Worm (Caenorhabditis elegans) whole organism, mixed stage, embryonic: ENCODE data around the gene vps-33.2.
A peak's percentile ranks its signal among the peaks of the same experiment; 100 is the strongest.

Source experiments
- blmp-1 ChIP-seq: fragments of 150-350 bp; optimal IDR thresholded peaks from 2 replicates; lab custom pipeline; 2014; ENCODE audit warnings: missing biosample characterization, missing genetic modification characterization
- ceh-39 ChIP-seq: fragments of 150-350 bp; optimal IDR thresholded peaks from 2 replicates; lab custom pipeline; 2014; ENCODE audit warnings: missing biosample characterization, missing genetic modification characterization
- ceh-43 ChIP-seq: fragments of 200-800 bp; sonication (Bioruptor generic); optimal IDR thresholded peaks from 2 replicates; lab custom pipeline; 2018; ENCODE audit warnings: mild to moderate bottlenecking, missing genetic modification characterization, moderate library complexity, missing compliant biosample characterization
- ces-1 ChIP-seq: fragments of 150-350 bp; optimal IDR thresholded peaks from 2 replicates; lab custom pipeline; 2014; ENCODE audit warnings: missing biosample characterization, missing genetic modification reagents, missing genetic modification characterization
- drap-1 ChIP-seq: fragments of 200-800 bp; sonication (Bioruptor generic); optimal IDR thresholded peaks from 3 replicates; lab custom pipeline; 2018; ENCODE audit warnings: mild to moderate bottlenecking, missing genetic modification characterization, missing compliant biosample characterization
- elt-1 ChIP-seq: sonication (generic microtip); optimal IDR thresholded peaks from 2 replicates; lab custom pipeline; 2017; ENCODE audit warnings: missing genetic modification characterization, mild to moderate bottlenecking, missing compliant biosample characterization, antibody characterized with exemption, moderate library complexity, borderline replicate concordance; ENCODE audit not compliant: insufficient read depth
- elt-3 ChIP-seq: fragments of 150-350 bp; optimal IDR thresholded peaks from 2 replicates; lab custom pipeline; 2014; ENCODE audit warnings: missing biosample characterization, missing genetic modification characterization
- flh-1 ChIP-seq: fragments of 200-800 bp; sonication (Bioruptor generic); optimal IDR thresholded peaks from 2 replicates; lab custom pipeline; 2018; ENCODE audit warnings: mild to moderate bottlenecking, missing genetic modification characterization, moderate library complexity, missing compliant biosample characterization
- ham-2 ChIP-seq: fragments of 200-800 bp; sonication (Bioruptor generic); optimal IDR thresholded peaks from 2 replicates; lab custom pipeline; 2018; ENCODE audit warnings: mild to moderate bottlenecking, missing genetic modification characterization, missing compliant biosample characterization
- hlh-1 ChIP-seq: fragments of 150-350 bp; optimal IDR thresholded peaks from 2 replicates; lab custom pipeline; 2014; ENCODE audit warnings: missing biosample characterization, missing genetic modification reagents, missing genetic modification characterization
- lin-13 ChIP-seq: fragments of 150-350 bp; optimal IDR thresholded peaks from 2 replicates; lab custom pipeline; 2014; ENCODE audit warnings: missing biosample characterization, missing genetic modification characterization
- lin-32 ChIP-seq: fragments of 200-800 bp; sonication (Bioruptor generic); optimal IDR thresholded peaks from 2 replicates; lab custom pipeline; 2018; ENCODE audit warnings: mild to moderate bottlenecking, missing genetic modification characterization, missing compliant biosample characterization
- lsy-2 ChIP-seq: fragments of 150-350 bp; optimal IDR thresholded peaks from 2 replicates; lab custom pipeline; 2014; ENCODE audit warnings: missing biosample characterization, missing genetic modification characterization
- mep-1 ChIP-seq: fragments of 150-350 bp; optimal IDR thresholded peaks from 2 replicates; lab custom pipeline; 2017; ENCODE audit warnings: missing biosample characterization, missing genetic modification reagents, missing genetic modification characterization, inconsistent platforms
- mls-2 ChIP-seq: sonication (generic microtip); optimal IDR thresholded peaks from 2 replicates; lab custom pipeline; 2016; ENCODE audit warnings: mild to moderate bottlenecking, missing genetic modification characterization, moderate library complexity, missing compliant biosample characterization
- nhr-12 ChIP-seq: fragments of 150-350 bp; optimal IDR thresholded peaks from 2 replicates; lab custom pipeline; 2014; ENCODE audit warnings: missing biosample characterization, missing genetic modification characterization
- nhr-2 ChIP-seq: fragments of 150-350 bp; optimal IDR thresholded peaks from 2 replicates; lab custom pipeline; 2014; ENCODE audit warnings: missing biosample characterization, missing genetic modification characterization
- nhr-28 ChIP-seq: fragments of 150-350 bp; optimal IDR thresholded peaks from 2 replicates; lab custom pipeline; 2014; ENCODE audit warnings: missing biosample characterization, missing genetic modification characterization
- nhr-76 ChIP-seq: sonication (generic microtip); optimal IDR thresholded peaks from 2 replicates; lab custom pipeline; 2017; ENCODE audit warnings: missing biosample characterization, missing genetic modification characterization
- pha-4 ChIP-seq: fragments of 150-350 bp; optimal IDR thresholded peaks from 2 replicates; lab custom pipeline; 2018; ENCODE audit warnings: missing biosample characterization, missing genetic modification reagents, missing genetic modification characterization
- sptf-1 ChIP-seq: sonication (generic microtip); optimal IDR thresholded peaks from 2 replicates; lab custom pipeline; 2017; ENCODE audit warnings: mild to moderate bottlenecking, missing genetic modification characterization, moderate library complexity, missing compliant biosample characterization
- unc-120 ChIP-seq: sonication (generic microtip); optimal IDR thresholded peaks from 2 replicates; lab custom pipeline; 2017; ENCODE audit warnings: missing genetic modification characterization, missing compliant biosample characterization; ENCODE audit not compliant: poor library complexity, severe bottlenecking
- unc-62 ChIP-seq: fragments of 150-350 bp; optimal IDR thresholded peaks from 2 replicates; lab custom pipeline; 2014; ENCODE audit warnings: missing biosample characterization, missing genetic modification reagents, missing genetic modification characterization
- zip-8 ChIP-seq: fragments of 150-350 bp; optimal IDR thresholded peaks from 2 replicates; lab custom pipeline; 2014; ENCODE audit warnings: missing biosample characterization, missing genetic modification characterization
- ztf-11 ChIP-seq: fragments of 150-350 bp; optimal IDR thresholded peaks from 2 replicates; lab custom pipeline; 2014; ENCODE audit warnings: missing biosample characterization, missing genetic modification characterization

Gene vps-33.2

DNA sequence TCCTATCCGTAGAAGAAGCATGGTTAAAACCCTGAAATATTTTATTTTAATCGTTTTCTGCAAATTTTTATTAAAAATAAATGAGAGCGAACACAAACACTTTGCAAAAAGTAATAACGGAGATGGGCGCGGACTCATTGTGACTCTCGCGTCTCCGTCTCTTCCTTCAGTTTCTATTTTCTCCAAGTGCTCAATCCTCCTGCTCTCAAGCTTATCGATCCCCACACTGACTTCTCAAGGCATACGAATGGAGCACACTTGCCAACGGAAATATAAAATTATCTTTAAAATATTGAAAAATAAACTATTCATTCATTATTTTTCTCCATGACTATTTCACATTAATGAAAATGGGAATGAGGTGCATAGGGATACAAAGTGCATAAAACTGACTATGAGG lies 3.0 kb upstream of the vps-33.2 start, which contains the start of gene dnj-8:
Gene dnj-8 (minus strand): TSS at position 31 of the 400 bp plus-strand sequence.
- TF ChIP-seq blmp-1 (no peak), sptf-1 (tag; lab: Kevin White, UChicago) (no peak), zip-8 (tag; lab: Kevin White, UChicago) (no peak), flh-1 (no peak)

- TF ChIP-seq ces-1 (no peak), elt-3 (tag; lab: Kevin White, UChicago) (no peak), drap-1 (GFP tag; lab: Kevin White, UChicago) (no peak)
Measured at ce11 chrII:6608626-6609025, 7.6 kb downstream of the vps-33.2 start.

ce11 chrII:6609315-6609842 lies 8.4 kb downstream of the vps-33.2 start, which contains the start of gene epg-5:
TSS of gene epg-5 (minus strand) at chrII:6609365.
- TF ChIP-seq ham-2 (GFP tag; lab: Kevin White, UChicago) (no peak), unc-120 (peak; percentile 67), mls-2 (no peak)
- TF ChIP-seq, all 35 proteins: peak for 1

- TF ChIP-seq nhr-76 (tag; lab: Kevin White, UChicago): no peak
- peak; percentile 4 for TF ChIP-seq elt-1 (tag; lab: Kevin White, UChicago)
Measured at ce11 chrII:6610262-6610661, 9.2 kb downstream of the vps-33.2 start.

- TF ChIP-seq ceh-39 (tag; lab: Kevin White, UChicago): no peak
- no peak for TF ChIP-seq elt-1 (tag; lab: Kevin White, UChicago)
- no peak for TF ChIP-seq blmp-1
- TF ChIP-seq lsy-2 (tag; lab: Kevin White, UChicago): no peak
- no peak for TF ChIP-seq ceh-43
- TF ChIP-seq, all 35 proteins: peak for 0
Measured at ce11 chrII:6612544-6612943, 11.5 kb downstream of the vps-33.2 start.

DNA sequence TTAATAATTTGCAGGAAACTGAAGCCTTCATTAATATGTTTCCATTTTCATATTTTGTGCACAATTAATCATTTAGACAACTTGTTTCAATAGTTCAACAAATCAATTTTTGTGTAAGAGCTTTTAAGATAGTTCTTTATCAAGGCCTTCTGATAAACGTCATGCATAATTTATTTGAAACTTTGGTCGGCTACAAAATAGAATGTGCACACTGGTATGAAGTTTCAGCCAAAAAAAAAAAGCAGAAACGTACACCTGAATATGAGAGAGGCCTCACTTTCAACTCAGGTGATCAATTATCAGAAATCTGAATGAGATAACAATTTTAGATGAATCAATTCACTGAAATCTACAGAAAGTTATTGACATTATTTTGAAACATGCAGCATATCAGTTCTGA lies 13.5 kb downstream of the vps-33.2 start:
- TF ChIP-seq nhr-12 (tag; lab: Kevin White, UChicago): no peak
- no peak for TF ChIP-seq mep-1 (tag; lab: Kevin White, UChicago)
- TF ChIP-seq zip-8 (tag; lab: Kevin White, UChicago): no peak
- no peak for TF ChIP-seq ztf-11
- TF ChIP-seq elt-1 (tag; lab: Kevin White, UChicago): no peak
- no peak for TF ChIP-seq lin-32 (GFP tag; lab: Kevin White, UChicago)
- no peak for TF ChIP-seq sptf-1 (tag; lab: Kevin White, UChicago)
- TF ChIP-seq unc-120: no peak
- no peak for TF ChIP-seq nhr-28 (tag; lab: Kevin White, UChicago)
- no peak for TF ChIP-seq pha-4 (tag; lab: Kevin White, UChicago)
- TF ChIP-seq lsy-2 (tag; lab: Kevin White, UChicago): no peak

DNA sequence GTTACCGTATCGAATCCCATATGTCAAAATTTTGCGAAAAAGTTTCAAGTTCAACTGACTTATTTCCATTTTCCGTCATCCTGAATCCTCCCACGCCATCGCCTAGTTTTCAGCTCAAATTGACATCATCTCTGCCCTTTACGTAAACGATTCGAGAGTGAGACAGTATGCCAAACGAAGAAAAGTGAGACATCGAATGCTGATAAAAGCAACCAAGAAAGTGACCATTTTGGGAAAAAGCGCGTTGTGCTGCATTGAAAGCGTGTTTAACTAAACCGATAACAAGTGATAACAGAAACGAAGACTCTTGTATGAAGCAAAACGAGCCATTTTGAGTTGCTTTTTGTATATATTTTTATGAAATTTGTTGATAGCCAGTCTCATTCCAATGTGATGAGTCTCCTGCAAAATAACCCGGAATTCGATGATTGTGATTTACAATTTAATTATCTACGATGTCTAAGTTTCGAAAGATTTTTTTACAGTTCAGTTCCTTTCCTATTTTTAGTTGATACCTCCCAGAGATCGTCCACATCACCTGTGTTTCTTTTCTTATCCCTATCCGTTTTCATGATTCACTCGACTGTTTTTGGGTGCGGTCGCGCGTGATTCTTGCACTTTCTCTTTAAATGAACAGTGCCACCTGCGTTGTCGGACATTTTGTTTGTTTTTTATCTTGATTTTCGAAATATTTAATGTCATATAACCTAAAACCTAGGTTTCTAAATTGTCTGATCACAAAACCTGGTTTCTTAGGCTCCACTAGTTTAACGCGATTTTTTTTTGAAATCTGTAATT lies 14.4 kb downstream of the vps-33.2 start:
- TF ChIP-seq lin-13 (tag; lab: Kevin White, UChicago) (no peak), unc-120 (no peak), zip-8 (tag; lab: Kevin White, UChicago) (no peak), pha-4 (tag; lab: Kevin White, UChicago) (no peak), nhr-2 (tag; lab: Kevin White, UChicago) (no peak), sptf-1 (tag; lab: Kevin White, UChicago) (no peak), ztf-11 (no peak), elt-1 (tag; lab: Kevin White, UChicago) (no peak), elt-3 (tag; lab: Kevin White, UChicago) (no peak), hlh-1 (tag; lab: Kevin White, UChicago) (no peak), mls-2 (no peak), unc-62 (no peak)
